Worm (Caenorhabditis elegans) whole organism, early embryonic: ENCODE data around the gene srh-55.
"Not testable (repeated sequence)": the region's sequence is repeated elsewhere in the genome, so short reads cannot be mapped to it uniquely, and the experiment has no call there.

Experiments used
- B0310.2 ChIP-seq: sonication (generic microtip); optimal IDR thresholded peaks from 2 replicates; lab custom pipeline; 2016; ENCODE audit warnings: mild to moderate bottlenecking, missing genetic modification characterization, missing compliant biosample characterization
- F13C5.2 ChIP-seq: sonication (generic microtip); optimal IDR thresholded peaks from 2 replicates; lab custom pipeline; 2017; ENCODE audit warnings: mild to moderate bottlenecking, missing genetic modification characterization, inconsistent platforms, missing compliant biosample characterization
- aly-1 ChIP-seq: sonication (generic microtip); optimal IDR thresholded peaks from 2 replicates; lab custom pipeline; 2016; ENCODE audit warnings: missing genetic modification characterization, missing compliant biosample characterization
- ama-1 ChIP-seq: fragments of 150-350 bp; optimal IDR thresholded peaks from 2 replicates; lab custom pipeline; 2014
- ceh-13 ChIP-seq: fragments of 200-800 bp; sonication (Bioruptor generic); optimal IDR thresholded peaks from 2 replicates; lab custom pipeline; 2018; ENCODE audit warnings: mild to moderate bottlenecking, missing genetic modification characterization, missing compliant biosample characterization
- ceh-36 ChIP-seq: sonication (generic microtip); optimal IDR thresholded peaks from 2 replicates; lab custom pipeline; 2016; ENCODE audit warnings: missing genetic modification characterization, inconsistent platforms, missing compliant biosample characterization
- ets-7 ChIP-seq: sonication (generic microtip); optimal IDR thresholded peaks from 2 replicates; lab custom pipeline; 2016; ENCODE audit warnings: missing genotype, missing genetic modification characterization, missing compliant biosample characterization
- flt-1 ChIP-seq: fragments of 200-800 bp; sonication (Bioruptor generic); IDR thresholded peaks from 2 replicates; pipeline ENCODE4 v1.3.6; 2022; ENCODE audit warnings: missing genetic modification characterization, missing compliant biosample characterization
- hmbx-1 ChIP-seq: sonication (generic microtip); optimal IDR thresholded peaks from 2 replicates; lab custom pipeline; 2016; ENCODE audit warnings: mild to moderate bottlenecking, missing genetic modification characterization, missing compliant biosample characterization
- hmg-4 ChIP-seq: fragments of 200-800 bp; sonication (Bioruptor generic); optimal IDR thresholded peaks from 2 replicates; lab custom pipeline; 2018; ENCODE audit warnings: mild to moderate bottlenecking, missing genetic modification characterization, missing compliant biosample characterization
- hnd-1 ChIP-seq: sonication (generic microtip); optimal IDR thresholded peaks from 2 replicates; lab custom pipeline; 2016; ENCODE audit warnings: missing genetic modification characterization, missing compliant biosample characterization
- pes-1 ChIP-seq: fragments of 200-800 bp; sonication (Bioruptor generic); IDR thresholded peaks from 2 replicates; pipeline ENCODE4 v1.3.6; 2022; ENCODE audit warnings: missing genetic modification reagents, missing genetic modification characterization, missing compliant biosample characterization
- scrt-1 ChIP-seq: fragments of 200-800 bp; sonication (Bioruptor generic); IDR thresholded peaks from 2 replicates; pipeline ENCODE4 v1.3.6; 2022; ENCODE audit warnings: missing genetic modification characterization, missing compliant biosample characterization
- sea-1 ChIP-seq: fragments of 200-800 bp; sonication (Bioruptor generic); conservative IDR thresholded peaks from 2 replicates; pipeline ENCODE4 v1.3.6; 2022; ENCODE audit warnings: missing genetic modification characterization, missing compliant biosample characterization
- tbx-11 ChIP-seq: fragments of 200-800 bp; sonication (Bioruptor generic); IDR thresholded peaks from 2 replicates; pipeline ENCODE4 v1.3.6; 2022; ENCODE audit warnings: missing genetic modification characterization, missing compliant biosample characterization
- tbx-37 ChIP-seq: fragments of 200-800 bp; sonication (Bioruptor generic); conservative IDR thresholded peaks from 2 replicates; pipeline ENCODE4 v1.3.6; 2022; ENCODE audit warnings: missing genetic modification reagents, missing genetic modification characterization, missing compliant biosample characterization
- tra-4 ChIP-seq: sonication (generic microtip); optimal IDR thresholded peaks from 2 replicates; lab custom pipeline; 2017; ENCODE audit warnings: missing genetic modification characterization, missing compliant biosample characterization

The srh-55 gene

ce11 chrV:15153277-15153676, at the start of gene srh-55:
TSS of gene srh-55 (plus strand) at chrV:15153577.
- TF ChIP-seq ama-1 (lab: Kevin White, UChicago) (no peak), tra-4 (tag; lab: Kevin White, UChicago) (no peak), hmg-4 (GFP tag; lab: Kevin White, UChicago) (no peak), ceh-13 (no peak), sea-1 (GFP tag; lab: Robert Waterston, UW) (no peak), tbx-11 (GFP tag; lab: Robert Waterston, UW) (no peak), tbx-37 (GFP tag; lab: Robert Waterston, UW) (no peak), B0310.2 (no peak), scrt-1 (GFP tag; lab: Robert Waterston, UW) (no peak), ceh-36 (tag; lab: Kevin White, UChicago) (no peak), pes-1 (GFP tag; lab: Robert Waterston, UW) (no peak), hnd-1 (tag; lab: Kevin White, UChicago) (no peak)

DNA sequence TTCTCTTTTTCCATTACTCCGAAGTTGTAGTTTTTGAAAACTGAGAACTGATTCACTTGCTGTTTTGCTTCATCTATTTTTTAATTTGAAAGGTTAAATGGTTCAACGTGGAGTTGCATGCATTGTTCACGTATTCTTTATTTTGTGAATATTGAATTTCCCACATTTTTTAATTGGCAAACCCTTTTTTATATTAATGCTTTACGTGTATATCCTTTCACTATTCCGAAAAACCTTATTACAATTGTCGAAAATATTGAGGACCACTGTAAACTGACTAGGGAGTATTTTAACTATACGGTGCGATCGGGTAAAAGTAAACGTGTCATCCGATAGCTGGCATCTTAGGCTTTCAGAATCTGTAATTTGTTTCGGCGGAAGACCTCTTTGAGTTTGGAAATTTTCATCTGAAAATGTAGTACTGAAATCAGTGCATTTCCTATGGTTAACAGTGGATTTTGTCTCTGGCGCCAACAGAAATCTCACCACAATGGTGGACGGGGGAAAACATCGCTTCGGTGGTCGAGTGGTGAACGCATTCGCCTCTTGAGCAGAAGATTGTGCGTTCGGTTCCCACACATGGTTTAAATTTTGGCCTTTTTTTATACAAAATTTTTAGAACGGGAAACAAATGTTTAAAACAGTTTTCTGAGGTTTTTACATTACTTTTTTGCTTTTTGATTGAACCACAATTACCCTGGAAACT, 47.3 kb upstream of the srh-55 start, which contains the start of gene C01G10.14:
TSS of gene C01G10.14 (minus strand) at position 51 of the 706 bp plus-strand sequence.
- not testable (repeated sequence) for TF ChIP-seq flt-1; pes-1 (GFP tag; lab: Robert Waterston, UW); tra-4 (tag; lab: Kevin White, UChicago)

ce11 chrV:15109260-15109659, 44.1 kb upstream of the srh-55 start, which contains the start of gene Y75B12A.2:
TSS of gene Y75B12A.2 (plus strand) at chrV:15109560.
- TF ChIP-seq tra-4 (tag; lab: Kevin White, UChicago) (no peak), B0310.2 (no peak), ets-7 (no peak), F13C5.2 (no peak), sea-1 (GFP tag; lab: Robert Waterston, UW) (no peak), flt-1 (no peak), tbx-11 (GFP tag; lab: Robert Waterston, UW) (no peak), pes-1 (GFP tag; lab: Robert Waterston, UW) (no peak), aly-1 (no peak), scrt-1 (GFP tag; lab: Robert Waterston, UW) (no peak), ama-1 (lab: Kevin White, UChicago) (no peak), tbx-37 (GFP tag; lab: Robert Waterston, UW) (no peak), hnd-1 (tag; lab: Kevin White, UChicago) (no peak), hmbx-1 (no peak), ceh-36 (tag; lab: Kevin White, UChicago) (no peak)

- TF ChIP-seq B0310.2 (no peak), sea-1 (GFP tag; lab: Robert Waterston, UW) (no peak), scrt-1 (GFP tag; lab: Robert Waterston, UW) (no peak), flt-1 (no peak), tra-4 (tag; lab: Kevin White, UChicago) (no peak), pes-1 (GFP tag; lab: Robert Waterston, UW) (no peak), aly-1 (no peak), tbx-11 (GFP tag; lab: Robert Waterston, UW) (no peak), ceh-13 (no peak), tbx-37 (GFP tag; lab: Robert Waterston, UW) (no peak), hnd-1 (tag; lab: Kevin White, UChicago) (no peak)
Observed at ce11 chrV:15111660-15112059, 41.7 kb upstream of the srh-55 start, which contains the start of gene T01G5.7. TSS of gene T01G5.7 (plus strand) at chrV:15111960.

DNA sequence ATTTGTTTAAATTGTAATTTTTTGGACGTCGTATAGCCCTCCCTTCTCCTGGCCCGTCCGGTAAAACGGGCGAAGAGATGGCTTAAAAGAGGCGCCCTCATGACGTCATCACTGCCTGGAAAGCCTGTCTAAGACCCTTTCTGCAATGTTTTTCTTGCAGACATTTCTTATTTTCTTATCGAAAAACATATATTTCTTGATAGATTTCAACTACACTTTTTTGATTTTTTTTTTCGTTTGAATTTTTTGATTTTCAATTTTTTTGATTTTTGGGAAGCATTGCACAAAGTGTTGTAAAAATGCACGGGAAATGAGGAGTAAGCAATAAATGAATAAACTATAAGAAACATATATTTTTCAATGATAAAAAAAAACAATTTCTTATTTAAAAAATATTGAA, 39.4 kb upstream of the srh-55 start, which contains the start of gene T01G5.6:
TSS of gene T01G5.6 (minus strand) at position 101 of the 400 bp plus-strand sequence.
- TF ChIP-seq ceh-36 (tag; lab: Kevin White, UChicago): no peak
- TF ChIP-seq hmg-4 (GFP tag; lab: Kevin White, UChicago): no peak
- no peak for TF ChIP-seq ets-7
- TF ChIP-seq hnd-1 (tag; lab: Kevin White, UChicago): no peak
- TF ChIP-seq flt-1: no peak
- no peak for TF ChIP-seq pes-1 (GFP tag; lab: Robert Waterston, UW)
- no peak for TF ChIP-seq tbx-37 (GFP tag; lab: Robert Waterston, UW)
- no peak for TF ChIP-seq sea-1 (GFP tag; lab: Robert Waterston, UW)
- TF ChIP-seq tbx-11 (GFP tag; lab: Robert Waterston, UW): no peak
- TF ChIP-seq tra-4 (tag; lab: Kevin White, UChicago): no peak
- no peak for TF ChIP-seq aly-1
- no peak for TF ChIP-seq B0310.2
- TF ChIP-seq ceh-13: no peak
- TF ChIP-seq scrt-1 (GFP tag; lab: Robert Waterston, UW): no peak
- no peak for TF ChIP-seq hmbx-1
- TF ChIP-seq ama-1 (lab: Kevin White, UChicago): no peak
- TF ChIP-seq F13C5.2: no peak

ce11 chrV:15115968-15116367, 37.4 kb upstream of the srh-55 start, which contains the start of gene T01G5.8:
TSS of gene T01G5.8 (plus strand) at chrV:15116268.
- TF ChIP-seq hmg-4 (GFP tag; lab: Kevin White, UChicago); tbx-37 (GFP tag; lab: Robert Waterston, UW); pes-1 (GFP tag; lab: Robert Waterston, UW): not testable (repeated sequence)

DNA sequence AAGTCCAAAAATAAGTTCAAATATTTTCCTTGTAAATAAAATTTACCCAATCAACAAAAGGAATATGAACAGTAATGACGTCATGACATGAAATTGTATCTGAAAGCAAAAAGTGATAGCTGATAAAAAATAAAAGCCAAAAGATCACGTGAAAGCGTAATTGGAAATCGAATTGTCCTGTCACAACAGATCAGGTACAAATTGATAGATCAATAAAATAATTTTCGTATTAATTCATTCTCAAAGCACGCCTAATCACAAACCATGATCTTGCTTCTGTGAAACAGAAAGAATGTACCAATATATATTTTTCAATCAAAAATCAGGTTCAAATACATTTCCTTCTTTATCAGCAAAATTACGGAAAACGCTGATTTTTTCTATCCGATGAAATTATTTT, 33.9 kb upstream of the srh-55 start, which contains the start of gene flor-1:
TSS of gene flor-1 (minus strand) at position 101 of the 400 bp plus-strand sequence.
- no peak for TF ChIP-seq tbx-37 (GFP tag; lab: Robert Waterston, UW)

DNA sequence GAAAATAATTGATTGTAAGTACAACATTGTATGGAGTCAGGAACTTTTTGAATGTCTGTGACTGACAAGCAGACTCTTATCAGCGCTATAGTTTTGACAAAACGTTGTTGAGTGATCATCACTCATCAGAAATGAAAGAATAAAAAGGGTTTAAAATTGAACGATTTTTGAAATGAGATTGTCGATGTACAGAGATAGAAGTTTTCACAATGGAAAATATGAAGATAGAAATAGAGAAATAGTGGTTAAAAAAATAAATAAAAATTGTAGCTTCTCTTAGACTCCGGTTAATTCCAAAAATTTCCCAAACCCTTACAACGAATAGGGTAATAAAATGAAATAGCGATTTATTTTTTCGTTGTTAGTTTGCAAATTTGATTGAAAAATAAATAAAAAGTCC, 28.2 kb upstream of the srh-55 start, which contains the start of gene ugt-30:
TSS of gene ugt-30 (minus strand) at position 101 of the 400 bp plus-strand sequence.
- TF ChIP-seq hmg-4 (GFP tag; lab: Kevin White, UChicago); ets-7; flt-1: not testable (repeated sequence)
